Worm (Caenorhabditis elegans) whole organism, L1 larva: ENCODE data around the gene moc-2.

Source experiments
- C16A3.4 ChIP-seq: fragments of 150-350 bp; optimal IDR thresholded peaks from 2 replicates; lab custom pipeline; 2014; ENCODE audit warnings: missing biosample characterization, missing genetic modification characterization
- C34B4.2 ChIP-seq: sonication (generic microtip); optimal IDR thresholded peaks from 2 replicates; lab custom pipeline; 2017; ENCODE audit warnings: mild to moderate bottlenecking, missing genetic modification characterization, missing compliant biosample characterization
- Y116A8C.19 ChIP-seq: sonication (generic microtip); optimal IDR thresholded peaks from 2 replicates; lab custom pipeline; 2016; ENCODE audit warnings: missing compliant biosample characterization, missing genetic modification characterization, borderline replicate concordance
- aha-1 ChIP-seq: fragments of 150-350 bp; optimal IDR thresholded peaks from 2 replicates; lab custom pipeline; 2014; ENCODE audit warnings: missing biosample characterization, missing genetic modification characterization
- aly-2 ChIP-seq: fragments of 150-350 bp; optimal IDR thresholded peaks from 2 replicates; lab custom pipeline; 2014; ENCODE audit warnings: missing biosample characterization, missing genetic modification characterization
- ama-1 ChIP-seq: fragments of 150-350 bp; optimal IDR thresholded peaks from 2 replicates; lab custom pipeline; 2014
- ceh-82 ChIP-seq, 3 experiments: fragments of 150-350 bp in 1 of 3; sonication (generic microtip) in 2 of 3; optimal IDR thresholded peaks; 2 replicates each; lab custom pipeline; 2014 to 2017; ENCODE audit warnings: missing biosample characterization in 3 of 3, missing genetic modification characterization in 3 of 3
- ceh-88 ChIP-seq: fragments of 200-800 bp; sonication (Bioruptor generic); IDR thresholded peaks from 2 replicates; pipeline ENCODE4 v1.3.6; 2022; ENCODE audit warnings: missing genetic modification characterization, missing compliant biosample characterization
- ceh-90 ChIP-seq: sonication (generic microtip); optimal IDR thresholded peaks from 2 replicates; lab custom pipeline; 2016; ENCODE audit warnings: missing genetic modification characterization, missing compliant biosample characterization
- ces-1 ChIP-seq: fragments of 150-350 bp; optimal IDR thresholded peaks from 2 replicates; lab custom pipeline; 2014; ENCODE audit warnings: missing biosample characterization, missing genetic modification reagents, missing genetic modification characterization
- dpl-1 ChIP-seq, 3 experiments: fragments of 150-350 bp in 2 of 3; sonication (generic microtip) in 1 of 3; optimal IDR thresholded peaks; 2 replicates each; lab custom pipeline; 2014 to 2017; ENCODE audit warnings: missing biosample characterization in 3 of 3, missing genetic modification characterization in 3 of 3, missing genetic modification reagents in 3 of 3
- efl-1 ChIP-seq, 4 experiments: fragments of 150-350 bp; optimal IDR thresholded peaks in 3 of 4; peaks in 1 of 4; 1 replicate in 1 of 4; 2 replicates in 3 of 4; lab custom pipeline; 2014; ENCODE audit warnings: missing biosample characterization in 2 of 4, missing genetic modification characterization in 2 of 4, missing genetic modification reagents in 2 of 4
- efl-3 ChIP-seq: fragments of 200-800 bp; sonication (Bioruptor generic); optimal IDR thresholded peaks from 2 replicates; lab custom pipeline; 2018; ENCODE audit warnings: mild to moderate bottlenecking, missing genetic modification characterization, missing compliant biosample characterization
- egl-13 ChIP-seq: sonication (generic microtip); optimal IDR thresholded peaks from 2 replicates; lab custom pipeline; 2016; ENCODE audit warnings: missing genotype, missing genetic modification reagents, missing genetic modification characterization, missing compliant biosample characterization
- egl-27 ChIP-seq, 2 experiments: fragments of 150-350 bp in 1 of 2; sonication (generic microtip); optimal IDR thresholded peaks; 3 replicates each; lab custom pipeline; 2017 to 2018; ENCODE audit warnings: missing biosample characterization in 2 of 2, missing genetic modification characterization in 2 of 2, missing genetic modification reagents in 2 of 2
- elt-3 ChIP-seq, 6 experiments: fragments of 150-350 bp in 1 of 6; sonication (generic microtip); optimal IDR thresholded peaks; 2 replicates each; lab custom pipeline; 2017 to 2018; ENCODE audit warnings: missing biosample characterization in 6 of 6, missing genetic modification characterization in 6 of 6, inconsistent platforms in 1 of 6
- ets-5 ChIP-seq: fragments of 200-800 bp; sonication (Bioruptor generic); IDR thresholded peaks from 2 replicates; pipeline ENCODE4 v1.3.6; 2022; ENCODE audit warnings: missing genetic modification characterization, missing compliant biosample characterization
- fkh-8 ChIP-seq: sonication (generic microtip); optimal IDR thresholded peaks from 2 replicates; lab custom pipeline; 2016; ENCODE audit warnings: mild to moderate bottlenecking, missing genetic modification characterization, missing compliant biosample characterization
- fos-1 ChIP-seq: fragments of 150-350 bp; optimal IDR thresholded peaks from 2 replicates; lab custom pipeline; 2014; ENCODE audit warnings: missing biosample characterization, missing genetic modification characterization
- grh-1 ChIP-seq: fragments of 200-800 bp; sonication (Bioruptor generic); IDR thresholded peaks from 2 replicates; pipeline ENCODE4 v1.3.6; 2022; ENCODE audit warnings: missing genetic modification reagents, missing genetic modification characterization, missing compliant biosample characterization
- hpl-2 ChIP-seq: fragments of 150-350 bp; optimal IDR thresholded peaks from 2 replicates; lab custom pipeline; 2014; ENCODE audit warnings: missing biosample characterization, missing genetic modification reagents, missing genetic modification characterization
- isw-1 ChIP-seq: fragments of 200-800 bp; sonication (Bioruptor generic); IDR thresholded peaks from 2 replicates; pipeline ENCODE4 v1.3.6; 2022; ENCODE audit warnings: missing genetic modification characterization, missing compliant biosample characterization
- jun-1 ChIP-seq: fragments of 150-350 bp; optimal IDR thresholded peaks from 2 replicates; lab custom pipeline; 2014; ENCODE audit warnings: missing biosample characterization, missing genetic modification reagents, missing genetic modification characterization
- lin-14 ChIP-seq: fragments of 200-800 bp; sonication (Bioruptor generic); optimal IDR thresholded peaks from 2 replicates; lab custom pipeline; 2018; ENCODE audit warnings: mild to moderate bottlenecking, missing genetic modification characterization, moderate library complexity, missing compliant biosample characterization
- lin-35 ChIP-seq, 2 experiments: fragments of 150-350 bp; optimal IDR thresholded peaks; 2 replicates each; lab custom pipeline; 2014; ENCODE audit warnings: missing biosample characterization in 2 of 2, missing genetic modification characterization in 2 of 2, missing genetic modification reagents in 2 of 2
- mab-9 ChIP-seq: fragments of 200-800 bp; sonication (Bioruptor generic); IDR thresholded peaks from 2 replicates; pipeline ENCODE4 v1.3.6; 2022; ENCODE audit warnings: missing genetic modification reagents, missing genetic modification characterization, missing compliant biosample characterization
- mef-2 ChIP-seq: fragments of 150-350 bp; optimal IDR thresholded peaks from 2 replicates; lab custom pipeline; 2014; ENCODE audit warnings: missing biosample characterization, missing genetic modification characterization
- nhr-19 ChIP-seq: fragments of 200-800 bp; sonication (Bioruptor generic); conservative IDR thresholded peaks from 2 replicates; pipeline ENCODE4 v1.3.6; 2022; ENCODE audit warnings: missing genetic modification characterization, missing compliant biosample characterization
- nhr-20 ChIP-seq: sonication (generic microtip); optimal IDR thresholded peaks from 2 replicates; lab custom pipeline; 2016; ENCODE audit warnings: mild to moderate bottlenecking, missing genetic modification characterization, missing compliant biosample characterization
- nhr-237 ChIP-seq: fragments of 150-350 bp; optimal IDR thresholded peaks from 2 replicates; lab custom pipeline; 2014; ENCODE audit warnings: missing biosample characterization, missing genetic modification characterization
- nhr-47 ChIP-seq: sonication (generic microtip); optimal IDR thresholded peaks from 2 replicates; lab custom pipeline; 2016; ENCODE audit warnings: mild to moderate bottlenecking, missing genetic modification characterization, moderate library complexity, missing compliant biosample characterization
- nhr-71 ChIP-seq: sonication (generic microtip); optimal IDR thresholded peaks from 2 replicates; lab custom pipeline; 2016; ENCODE audit warnings: mild to moderate bottlenecking, missing genetic modification characterization, moderate library complexity, missing compliant biosample characterization
- nhr-76 ChIP-seq: sonication (generic microtip); optimal IDR thresholded peaks from 2 replicates; lab custom pipeline; 2017; ENCODE audit warnings: missing biosample characterization, missing genetic modification characterization
- nhr-77 ChIP-seq: fragments of 150-350 bp; optimal IDR thresholded peaks from 2 replicates; lab custom pipeline; 2014; ENCODE audit warnings: missing biosample characterization, missing genetic modification characterization
- nhr-84 ChIP-seq: sonication (generic microtip); optimal IDR thresholded peaks from 2 replicates; lab custom pipeline; 2017; ENCODE audit warnings: missing biosample characterization, missing genetic modification characterization
- nhr-85 ChIP-seq: sonication (generic microtip); peaks from one replicate; lab custom pipeline; 2016; ENCODE audit warnings: missing genetic modification characterization, inconsistent platforms, missing compliant biosample characterization
- nhr-90 ChIP-seq: sonication (generic microtip); optimal IDR thresholded peaks from 2 replicates; lab custom pipeline; 2016; ENCODE audit warnings: mild to moderate bottlenecking, missing genetic modification characterization, missing compliant biosample characterization; ENCODE audit not compliant: poor library complexity
- pqm-1 ChIP-seq: sonication (generic microtip); optimal IDR thresholded peaks from 3 replicates; lab custom pipeline; 2017; ENCODE audit warnings: missing biosample characterization, missing genetic modification characterization
- rnt-1 ChIP-seq: sonication (generic microtip); optimal IDR thresholded peaks from 2 replicates; lab custom pipeline; 2016; ENCODE audit warnings: mild to moderate bottlenecking, missing genetic modification characterization, moderate library complexity, missing compliant biosample characterization
- skn-1 ChIP-seq: fragments of 150-350 bp; optimal IDR thresholded peaks from 2 replicates; lab custom pipeline; 2014; ENCODE audit warnings: missing biosample characterization, missing genetic modification characterization
- snpc-4 ChIP-seq: fragments of 150-350 bp; optimal IDR thresholded peaks from 2 replicates; lab custom pipeline; 2014; ENCODE audit warnings: missing biosample characterization, missing genetic modification characterization
- snu-23 ChIP-seq: sonication (generic microtip); optimal IDR thresholded peaks from 2 replicates; lab custom pipeline; 2016; ENCODE audit warnings: missing genetic modification characterization, missing compliant biosample characterization
- sox-4 ChIP-seq: sonication (generic microtip); optimal IDR thresholded peaks from 2 replicates; lab custom pipeline; 2016; ENCODE audit warnings: missing genetic modification characterization, missing compliant biosample characterization
- sup-37 ChIP-seq: fragments of 200-800 bp; sonication (Bioruptor generic); optimal IDR thresholded peaks from 2 replicates; lab custom pipeline; 2018; ENCODE audit warnings: mild to moderate bottlenecking, missing genetic modification characterization, missing compliant biosample characterization
- unc-130 ChIP-seq: fragments of 150-350 bp; optimal IDR thresholded peaks from 2 replicates; lab custom pipeline; 2017; ENCODE audit warnings: missing biosample characterization, missing genetic modification characterization, inconsistent platforms
- unc-30 ChIP-seq: sonication (generic microtip); optimal IDR thresholded peaks from 2 replicates; lab custom pipeline; 2017; ENCODE audit warnings: missing biosample characterization, missing genetic modification characterization
- unc-62 ChIP-seq: fragments of 150-350 bp; optimal IDR thresholded peaks from 2 replicates; lab custom pipeline; 2014; ENCODE audit warnings: missing biosample characterization, missing genetic modification reagents, missing genetic modification characterization
- unc-86 ChIP-seq: sonication (generic microtip); optimal IDR thresholded peaks from 2 replicates; lab custom pipeline; 2016; ENCODE audit warnings: missing genetic modification characterization, missing compliant biosample characterization
- vab-15 ChIP-seq: sonication (generic microtip); optimal IDR thresholded peaks from 2 replicates; lab custom pipeline; 2017; ENCODE audit warnings: missing genotype, mild to moderate bottlenecking, missing genetic modification characterization, missing compliant biosample characterization
- xbp-1 ChIP-seq: sonication (generic microtip); optimal IDR thresholded peaks from 2 replicates; lab custom pipeline; 2016; ENCODE audit warnings: missing genetic modification characterization, missing compliant biosample characterization
- zip-4 ChIP-seq: fragments of 200-800 bp; sonication (Bioruptor generic); optimal IDR thresholded peaks from 2 replicates; lab custom pipeline; 2018; ENCODE audit warnings: mild to moderate bottlenecking, missing genetic modification characterization, moderate library complexity, missing compliant biosample characterization
- ztf-11 ChIP-seq, 2 experiments: sonication (generic microtip); optimal IDR thresholded peaks; 2 replicates each; lab custom pipeline; 2016 to 2017; ENCODE audit warnings: missing genetic modification characterization in 2 of 2, missing biosample characterization in 1 of 2, missing compliant biosample characterization in 1 of 2
- ztf-4 ChIP-seq: fragments of 150-350 bp; optimal IDR thresholded peaks from 2 replicates; lab custom pipeline; 2014; ENCODE audit warnings: missing biosample characterization, missing genetic modification characterization

The moc-2 gene

ce11 chrV:6505339-6505811, 1.4 kb upstream of the moc-2 start, which contains the start of gene W01A11.7 (continued):
- TF ChIP-seq isw-1 (GFP tag; lab: Robert Waterston, UW), result no peak
- TF ChIP-seq Y116A8C.19 (tag; lab: Kevin White, UChicago), result no peak
- TF ChIP-seq fkh-8 (tag; lab: Kevin White, UChicago), result no peak
- TF ChIP-seq ama-1 (lab: Kevin White, UChicago), result no peak
- TF ChIP-seq lin-14 (GFP tag; lab: Kevin White, UChicago), result peak; percentile 82
- TF ChIP-seq nhr-237, result no peak
- TF ChIP-seq sox-4, result no peak
- TF ChIP-seq efl-1 (optimal IDR thresholded peaks at IDR 0.05; lab: Kevin White, UChicago), result peak in 1 of 2 experiments; percentile 9
- TF ChIP-seq efl-1 (GFP tag; optimal IDR thresholded peaks at IDR 0.05 in 1 of 2; lab: Kevin White, UChicago), result peak in 1 of 2 experiments; percentile 92
- peak; percentile 99 for TF ChIP-seq nhr-85 (tag; lab: Kevin White, UChicago)
- TF ChIP-seq nhr-19, result peak; percentile 69
- no peak for TF ChIP-seq pqm-1 (tag; lab: Kevin White, UChicago)
- TF ChIP-seq rnt-1 (tag; lab: Kevin White, UChicago), result no peak
- no peak for TF ChIP-seq snpc-4
- TF ChIP-seq C34B4.2, result no peak
- TF ChIP-seq efl-3 (GFP tag; lab: Kevin White, UChicago), result no peak
- no peak for TF ChIP-seq zip-4 (GFP tag; lab: Kevin White, UChicago)
- no peak for TF ChIP-seq unc-86 (tag; lab: Kevin White, UChicago)
- TF ChIP-seq nhr-47 (tag; lab: Kevin White, UChicago), result peak; percentile 45
- peak; percentile 13 to 39 (median 34) for TF ChIP-seq dpl-1 (GFP tag; optimal IDR thresholded peaks at IDR 0.05; lab: Kevin White, UChicago)
- peak; percentile 90 for TF ChIP-seq nhr-71
- peak; percentile 84 for TF ChIP-seq snu-23
- TF ChIP-seq egl-27 (tag; optimal IDR thresholded peaks at IDR 0.05; lab: Kevin White, UChicago), result no peak
- TF ChIP-seq hpl-2 (GFP tag; lab: Kevin White, UChicago), result no peak
- TF ChIP-seq ceh-82 (tag; optimal IDR thresholded peaks at IDR 0.05; lab: Kevin White, UChicago), result peak in 1 of 3 experiments; percentile 10
- no peak for TF ChIP-seq skn-1
- TF ChIP-seq sup-37, result no peak
- TF ChIP-seq elt-3 (tag; optimal IDR thresholded peaks at IDR 0.05; lab: Kevin White, UChicago), result peak in 4 of 6 experiments; percentile 74 to 91 (median 82)
- TF ChIP-seq ceh-88 (GFP tag; lab: Robert Waterston, UW), result no peak
- no peak for TF ChIP-seq unc-130
- no peak for TF ChIP-seq nhr-84
- no peak for TF ChIP-seq unc-62 (GFP tag; lab: Kevin White, UChicago)
- TF ChIP-seq aly-2 (tag; lab: Kevin White, UChicago), result no peak
- no peak for TF ChIP-seq egl-13
- TF ChIP-seq ztf-11 (tag; optimal IDR thresholded peaks at IDR 0.05; lab: Kevin White, UChicago), result no peak
- no peak for TF ChIP-seq aha-1 (tag; lab: Kevin White, UChicago)
- no peak for TF ChIP-seq nhr-77 (tag; lab: Kevin White, UChicago)
- no peak for TF ChIP-seq mab-9 (GFP tag; lab: Robert Waterston, UW)
- TF ChIP-seq unc-30, result no peak
- TF ChIP-seq C16A3.4 (tag; lab: Kevin White, UChicago), result no peak
- TF ChIP-seq ceh-90 (tag; lab: Kevin White, UChicago), result no peak
- TF ChIP-seq mef-2 (tag; lab: Kevin White, UChicago), result no peak
- TF ChIP-seq ets-5, result no peak
- no peak for TF ChIP-seq nhr-76 (tag; lab: Kevin White, UChicago)
- no peak for TF ChIP-seq ces-1 (GFP tag; lab: Kevin White, UChicago)
- TF ChIP-seq grh-1 (GFP tag; lab: Robert Waterston, UW), result peak; percentile 64
- TF ChIP-seq nhr-90 (tag; lab: Kevin White, UChicago), result peak; percentile 82
- TF ChIP-seq nhr-20 (tag; lab: Kevin White, UChicago), result peak; percentile 93
- no peak for TF ChIP-seq jun-1 (tag; lab: Kevin White, UChicago)
- no peak for TF ChIP-seq xbp-1 (tag; lab: Kevin White, UChicago)
- TF ChIP-seq ztf-4 (tag; lab: Kevin White, UChicago), result no peak
- peak; percentile 16 for TF ChIP-seq vab-15 (tag; lab: Kevin White, UChicago)
- TF ChIP-seq fos-1 (tag; lab: Kevin White, UChicago), result no peak
- TF ChIP-seq lin-35 (GFP tag; optimal IDR thresholded peaks at IDR 0.05; lab: Kevin White, UChicago), result peak in 1 of 2 experiments; percentile 63
